Worm (Caenorhabditis elegans) whole organism, mixed stage, embryonic: ENCODE measurements around the gene taf-6.1.

Experiments
- ces-1 ChIP-seq: fragments of 150-350 bp; optimal IDR thresholded peaks from 2 replicates; lab custom pipeline; 2014; ENCODE audit warnings: missing biosample characterization, missing genetic modification reagents, missing genetic modification characterization
- lsy-2 ChIP-seq: fragments of 150-350 bp; optimal IDR thresholded peaks from 2 replicates; lab custom pipeline; 2014; ENCODE audit warnings: missing biosample characterization, missing genetic modification characterization
- mep-1 ChIP-seq: fragments of 150-350 bp; optimal IDR thresholded peaks from 2 replicates; lab custom pipeline; 2017; ENCODE audit warnings: missing biosample characterization, missing genetic modification reagents, missing genetic modification characterization, inconsistent platforms
- nhr-28 ChIP-seq: fragments of 150-350 bp; optimal IDR thresholded peaks from 2 replicates; lab custom pipeline; 2014; ENCODE audit warnings: missing biosample characterization, missing genetic modification characterization
- nhr-76 ChIP-seq: sonication (generic microtip); optimal IDR thresholded peaks from 2 replicates; lab custom pipeline; 2017; ENCODE audit warnings: missing biosample characterization, missing genetic modification characterization
- pha-4 ChIP-seq: fragments of 150-350 bp; optimal IDR thresholded peaks from 2 replicates; lab custom pipeline; 2018; ENCODE audit warnings: missing biosample characterization, missing genetic modification reagents, missing genetic modification characterization
- unc-62 ChIP-seq: fragments of 150-350 bp; optimal IDR thresholded peaks from 2 replicates; lab custom pipeline; 2014; ENCODE audit warnings: missing biosample characterization, missing genetic modification reagents, missing genetic modification characterization

ce11 chrII:1101413-1101812 lies 26.4 kb upstream of the taf-6.1 start:
- TF ChIP-seq unc-62 (GFP tag; lab: Kevin White, UChicago) (no peak), nhr-28 (no peak), ces-1 (GFP tag; lab: Kevin White, UChicago) (no peak), pha-4 (tag; lab: Kevin White, UChicago) (no peak), mep-1 (tag; lab: Kevin White, UChicago) (no peak), nhr-76 (no peak), lsy-2 (no peak)
